Worm (Caenorhabditis elegans) whole organism, L4 larva: Measurements from ENCODE around the gene scl-12.

Experiments
- F26F4.8 ChIP-seq: fragments of 200-800 bp; sonication (Bioruptor generic); conservative IDR thresholded peaks from 2 replicates; pipeline ENCODE4 v1.3.6; 2022; ENCODE audit warnings: missing genetic modification characterization, missing compliant biosample characterization
- F49E8.2 ChIP-seq: sonication (generic microtip); optimal IDR thresholded peaks from 2 replicates; lab custom pipeline; 2016; ENCODE audit warnings: missing compliant biosample characterization, mild to moderate bottlenecking, missing genetic modification characterization, borderline replicate concordance
- T26A8.4 ChIP-seq: fragments of 200-800 bp; sonication (Bioruptor generic); IDR thresholded peaks from 2 replicates; pipeline ENCODE4 v1.3.6; 2022; ENCODE audit warnings: missing genetic modification characterization, missing compliant biosample characterization
- Y75B8A.6 ChIP-seq: fragments of 200-800 bp; sonication (Bioruptor generic); IDR thresholded peaks from 2 replicates; pipeline ENCODE4 v1.3.6; 2022; ENCODE audit warnings: missing genetic modification reagents, missing genetic modification characterization, missing compliant biosample characterization
- aha-1 ChIP-seq: fragments of 150-350 bp; peaks from one replicate; lab custom pipeline; 2014; ENCODE audit warnings: missing biosample characterization, missing genetic modification characterization
- ama-1 ChIP-seq: fragments of 150-350 bp; optimal IDR thresholded peaks from 2 replicates; lab custom pipeline; 2014; ENCODE audit warnings: inconsistent platforms, mixed read lengths
- ceh-44 ChIP-seq: fragments of 200-800 bp; sonication (Bioruptor generic); IDR thresholded peaks from 2 replicates; pipeline ENCODE4 v1.3.6; 2022; ENCODE audit warnings: missing genetic modification reagents, missing genetic modification characterization, missing compliant biosample characterization
- cey-2 ChIP-seq: sonication (generic microtip); optimal IDR thresholded peaks from 3 replicates; lab custom pipeline; 2017; ENCODE audit warnings: missing genetic modification characterization, mild to moderate bottlenecking, missing compliant biosample characterization, antibody characterized with exemption, borderline replicate concordance; ENCODE audit not compliant: insufficient read depth
- daf-16 ChIP-seq, 3 experiments: sonication (generic microtip); optimal IDR thresholded peaks; 2 replicates each; lab custom pipeline; 2016 to 2017; ENCODE audit warnings: missing genetic modification characterization in 3 of 3, missing genetic modification reagents in 3 of 3, mild to moderate bottlenecking in 2 of 3, missing compliant biosample characterization in 2 of 3, missing biosample characterization in 1 of 3, moderate library complexity in 1 of 3
- dmd-6 ChIP-seq: fragments of 200-800 bp; sonication (Bioruptor generic); IDR thresholded peaks from 2 replicates; pipeline ENCODE4 v1.3.6; 2022; ENCODE audit warnings: missing genetic modification reagents, missing genetic modification characterization, missing compliant biosample characterization
- dpl-1 ChIP-seq: fragments of 150-350 bp; optimal IDR thresholded peaks from 2 replicates; lab custom pipeline; 2014; ENCODE audit warnings: missing biosample characterization, missing genetic modification reagents, missing genetic modification characterization
- egl-43 ChIP-seq: fragments of 200-800 bp; sonication (Bioruptor generic); IDR thresholded peaks from 2 replicates; pipeline ENCODE4 v1.3.6; 2022; ENCODE audit warnings: missing genetic modification reagents, missing genetic modification characterization, missing compliant biosample characterization
- hif-1 ChIP-seq, 2 experiments: sonication (generic microtip); optimal IDR thresholded peaks; 2 replicates each; lab custom pipeline; 2016 to 2017; ENCODE audit warnings: missing compliant biosample characterization in 2 of 2, missing genetic modification characterization in 2 of 2, missing genetic modification reagents in 2 of 2, missing genotype in 2 of 2, mild to moderate bottlenecking in 1 of 2
- hlh-11 ChIP-seq: fragments of 200-800 bp; sonication (Bioruptor generic); optimal IDR thresholded peaks from 2 replicates; lab custom pipeline; 2018; ENCODE audit warnings: mild to moderate bottlenecking, missing genetic modification characterization, missing compliant biosample characterization
- hmg-1.1 ChIP-seq: fragments of 200-800 bp; sonication (Bioruptor generic); IDR thresholded peaks from 2 replicates; pipeline ENCODE4 v1.3.6; 2022; ENCODE audit warnings: missing genetic modification reagents, missing genetic modification characterization, missing compliant biosample characterization
- jun-1 ChIP-seq: fragments of 150-350 bp; optimal IDR thresholded peaks from 2 replicates; lab custom pipeline; 2014; ENCODE audit warnings: missing biosample characterization, missing genetic modification reagents, missing genetic modification characterization
- lim-7 ChIP-seq: fragments of 200-800 bp; sonication (Bioruptor generic); IDR thresholded peaks from 2 replicates; pipeline ENCODE4 v1.3.6; 2022; ENCODE audit warnings: missing genetic modification characterization, missing compliant biosample characterization
- lin-15B ChIP-seq: fragments of 150-350 bp; sonication (generic microtip); optimal IDR thresholded peaks from 3 replicates; lab custom pipeline; 2014; ENCODE audit warnings: missing biosample characterization, missing genetic modification characterization
- lin-38 ChIP-seq: fragments of 200-800 bp; sonication (Bioruptor generic); IDR thresholded peaks from 2 replicates; pipeline ENCODE4 v1.3.6; 2022; ENCODE audit warnings: missing genetic modification reagents, missing genetic modification characterization, missing compliant biosample characterization
- mdl-1 ChIP-seq, 2 experiments: fragments of 150-350 bp in 1 of 2; sonication (generic microtip) in 1 of 2; optimal IDR thresholded peaks; 2 replicates each; lab custom pipeline; 2014 to 2017; ENCODE audit warnings: missing biosample characterization in 2 of 2, missing genetic modification characterization in 2 of 2
- mdt-29 ChIP-seq: fragments of 200-800 bp; sonication (Bioruptor generic); IDR thresholded peaks from 2 replicates; pipeline ENCODE4 v1.3.6; 2022; ENCODE audit warnings: missing genetic modification reagents, missing genetic modification characterization, missing compliant biosample characterization
- mes-2 ChIP-seq: sonication (generic microtip); optimal IDR thresholded peaks from 2 replicates; lab custom pipeline; 2016; ENCODE audit warnings: missing genotype, mild to moderate bottlenecking, missing genetic modification characterization, missing compliant biosample characterization; ENCODE audit not compliant: poor library complexity, severe bottlenecking
- mxl-2 ChIP-seq: fragments of 200-800 bp; sonication (Bioruptor generic); conservative IDR thresholded peaks from 2 replicates; pipeline ENCODE4 v1.3.6; 2022; ENCODE audit warnings: missing genetic modification reagents, missing genetic modification characterization, missing compliant biosample characterization
- mxl-3 ChIP-seq: fragments of 200-800 bp; sonication (Bioruptor generic); optimal IDR thresholded peaks from 2 replicates; lab custom pipeline; 2018; ENCODE audit warnings: mild to moderate bottlenecking, missing genetic modification characterization, missing compliant biosample characterization
- nhr-102 ChIP-seq: sonication (generic microtip); optimal IDR thresholded peaks from 2 replicates; lab custom pipeline; 2016; ENCODE audit warnings: mild to moderate bottlenecking, missing genetic modification characterization, moderate library complexity, missing compliant biosample characterization
- nhr-11 ChIP-seq: fragments of 150-350 bp; optimal IDR thresholded peaks from 2 replicates; lab custom pipeline; 2014; ENCODE audit warnings: missing biosample characterization, missing genetic modification characterization
- nhr-28 ChIP-seq: fragments of 150-350 bp; optimal IDR thresholded peaks from 2 replicates; lab custom pipeline; 2014; ENCODE audit warnings: missing biosample characterization, missing genetic modification characterization
- nhr-77 ChIP-seq: fragments of 150-350 bp; optimal IDR thresholded peaks from 2 replicates; lab custom pipeline; 2014; ENCODE audit warnings: missing biosample characterization, missing genetic modification characterization
- pha-4 ChIP-seq, 2 experiments: fragments of 150-350 bp in 1 of 2; fragments of 200-800 bp in 1 of 2; sonication (Bioruptor generic) in 1 of 2; IDR thresholded peaks in 1 of 2; optimal IDR thresholded peaks in 1 of 2; 2 replicates each; pipeline versions ENCODE4 v1.3.6 to Lab custom; 2014 to 2022; ENCODE audit warnings: missing genetic modification characterization in 2 of 2, missing genetic modification reagents in 2 of 2, missing biosample characterization in 1 of 2, missing compliant biosample characterization in 1 of 2
- pqm-1 ChIP-seq: sonication (generic microtip); optimal IDR thresholded peaks from 2 replicates; lab custom pipeline; 2017; ENCODE audit warnings: missing biosample characterization, missing genetic modification characterization
- sdz-12 ChIP-seq: fragments of 200-800 bp; sonication (Bioruptor generic); optimal IDR thresholded peaks from 2 replicates; lab custom pipeline; 2018; ENCODE audit warnings: mild to moderate bottlenecking, missing genetic modification characterization, missing compliant biosample characterization
- set-16 ChIP-seq: fragments of 200-800 bp; sonication (Bioruptor generic); IDR thresholded peaks from 2 replicates; pipeline ENCODE4 v1.3.6; 2022; ENCODE audit warnings: missing genetic modification reagents, missing genetic modification characterization, missing compliant biosample characterization
- snpc-4 ChIP-seq: fragments of 150-350 bp; optimal IDR thresholded peaks from 2 replicates; lab custom pipeline; 2014; ENCODE audit warnings: missing biosample characterization, missing genetic modification characterization
- unc-62 ChIP-seq, 3 experiments: fragments of 150-350 bp in 1 of 3; sonication (generic microtip); optimal IDR thresholded peaks in 2 of 3; peaks in 1 of 3; 1 replicate in 1 of 3; 2 replicates in 2 of 3; lab custom pipeline; 2014 to 2017; ENCODE audit warnings: missing biosample characterization in 3 of 3, missing genetic modification characterization in 3 of 3, missing genetic modification reagents in 3 of 3, missing genotype in 1 of 3
- ztf-7 ChIP-seq: fragments of 150-350 bp; optimal IDR thresholded peaks from 2 replicates; lab custom pipeline; 2014; ENCODE audit warnings: missing biosample characterization, missing genetic modification characterization

Gene scl-12

ce11 chrV:3803343-3803742, 9.0 kb upstream of the scl-12 start, which contains the start of gene cyp-33C8:
TSS of gene cyp-33C8 (minus strand) at chrV:3803542.
- TF ChIP-seq pha-4 (GFP tag; IDR thresholded peaks at IDR 0.05; lab: Robert Waterston, UW) (no peak), pha-4 (tag; optimal IDR thresholded peaks at IDR 0.05; lab: Kevin White, UChicago) (peak; percentile 6), ztf-7 (no peak), mes-2 (tag; lab: Kevin White, UChicago) (peak; percentile 23), dmd-6 (GFP tag; lab: Robert Waterston, UW) (peak; percentile 49), lin-38 (GFP tag; lab: Robert Waterston, UW) (no peak), Y75B8A.6 (GFP tag; lab: Robert Waterston, UW) (no peak), pqm-1 (tag; lab: Kevin White, UChicago) (peak; percentile 8), hif-1 (tag; optimal IDR thresholded peaks at IDR 0.05; lab: Kevin White, UChicago) (peak in 1 of 2 experiments; percentile 46), nhr-28 (tag; lab: Kevin White, UChicago) (peak; percentile 95), dpl-1 (GFP tag; lab: Kevin White, UChicago) (peak; percentile 16), nhr-11 (tag; lab: Kevin White, UChicago) (peak; percentile 63), hlh-11 (tag; lab: Kevin White, UChicago) (peak; percentile 31), nhr-102 (tag; lab: Kevin White, UChicago) (peak; percentile 31), daf-16 (GFP tag; optimal IDR thresholded peaks at IDR 0.05; lab: Kevin White, UChicago) (no peak), daf-16 (tag; optimal IDR thresholded peaks at IDR 0.05; lab: Kevin White, UChicago) (peak; percentile 70), lim-7 (GFP tag; lab: Robert Waterston, UW) (no peak), jun-1 (tag; lab: Kevin White, UChicago) (no peak)

- TF ChIP-seq aha-1 (tag; lab: Kevin White, UChicago) (peak; percentile 71), egl-43 (GFP tag; lab: Robert Waterston, UW) (no peak), F49E8.2 (tag; lab: Kevin White, UChicago) (no peak), sdz-12 (GFP tag; lab: Kevin White, UChicago) (no peak), pqm-1 (tag; lab: Kevin White, UChicago) (peak; percentile 48), unc-62 (GFP tag; optimal IDR thresholded peaks at IDR 0.05 in 1 of 2; lab: Kevin White, UChicago) (peak in 1 of 2 experiments; percentile 54), unc-62 (tag; optimal IDR thresholded peaks at IDR 0.05; lab: Kevin White, UChicago) (no peak), nhr-77 (no peak), mdl-1 (tag; optimal IDR thresholded peaks at IDR 0.05; lab: Kevin White, UChicago) (no peak), nhr-28 (tag; lab: Kevin White, UChicago) (peak; percentile 81), ztf-7 (peak; percentile 95)
These were observed 6.9 kb upstream of the scl-12 start, which contains the start of gene R08F11.4 for ce11 chrV:3805499-3805898. TSS of gene R08F11.4 (minus strand) at chrV:3805527.

ce11 chrV:3805961-3806360, 6.4 kb upstream of the scl-12 start, which contains the start of gene srw-7:
TSS of gene srw-7 (plus strand) at chrV:3806261.
- TF ChIP-seq cey-2 (tag; lab: Kevin White, UChicago) (no peak), set-16 (GFP tag; lab: Robert Waterston, UW) (no peak), mxl-2 (no peak), snpc-4 (no peak), ama-1 (lab: Kevin White, UChicago) (no peak), ztf-7 (no peak), sdz-12 (GFP tag; lab: Kevin White, UChicago) (no peak), lin-15B (tag; lab: Kevin White, UChicago) (no peak)
- TF ChIP-seq, all 104 proteins: peak for 0

- TF ChIP-seq hmg-1.1 (no peak), mxl-2 (no peak), cey-2 (tag; lab: Kevin White, UChicago) (no peak), mdt-29 (no peak), ztf-7 (no peak), T26A8.4 (GFP tag; lab: Robert Waterston, UW) (no peak), ceh-44 (GFP tag; lab: Robert Waterston, UW) (no peak), F26F4.8 (no peak), dpl-1 (GFP tag; lab: Kevin White, UChicago) (no peak), mxl-3 (GFP tag; lab: Kevin White, UChicago) (no peak)
These were observed 4.5 kb upstream of the scl-12 start for ce11 chrV:3807846-3808245.
